Fruit fly (Drosophila melanogaster): ENCODE measurements around the gene MsR2.

Gene MsR2

dm6 chr3L:2265692-2266444 lies 16.8 kb upstream of the MsR2 start, which contains the start of the genes ecd and CG13806:
Gene ecd, minus strand, starts transcription at chr3L:2265857.
Gene CG13806, plus strand, starts transcription at chr3L:2266394.
- TF ChIP-seq Dll (optimal IDR thresholded peaks at IDR 0.05) (no peak), CG8478 (optimal IDR thresholded peaks at IDR 0.05) (no peak), psq (optimal IDR thresholded peaks at IDR 0.05) (no peak), pan (optimal IDR thresholded peaks at IDR 0.05) (no peak), EcR (GFP tag; optimal IDR thresholded peaks at IDR 0.05) (no peak), usp (GFP tag; optimal IDR thresholded peaks at IDR 0.05) (no peak)

dm6 chr3L:2267558-2267957 lies 15.1 kb upstream of the MsR2 start, which contains the start of gene obst-I:
Gene obst-I, plus strand, starts transcription at chr3L:2267858.
- TF ChIP-seq pan (optimal IDR thresholded peaks at IDR 0.05) (no peak), EcR (GFP tag; optimal IDR thresholded peaks at IDR 0.05) (no peak), Dll (optimal IDR thresholded peaks at IDR 0.05) (no peak), CG8478 (optimal IDR thresholded peaks at IDR 0.05) (no peak), usp (GFP tag; optimal IDR thresholded peaks at IDR 0.05) (no peak), psq (optimal IDR thresholded peaks at IDR 0.05) (no peak)

dm6 chr3L:2268525-2268924 lies 14.2 kb upstream of the MsR2 start, which contains the start of gene CG32302:
Gene CG32302, plus strand, starts transcription at chr3L:2268825.
- TF ChIP-seq EcR (GFP tag; optimal IDR thresholded peaks at IDR 0.05) (no peak), CG8478 (optimal IDR thresholded peaks at IDR 0.05) (no peak), usp (GFP tag; optimal IDR thresholded peaks at IDR 0.05) (no peak), pan (optimal IDR thresholded peaks at IDR 0.05) (no peak), Dll (optimal IDR thresholded peaks at IDR 0.05) (no peak), psq (optimal IDR thresholded peaks at IDR 0.05) (no peak)

- TF ChIP-seq Dll (optimal IDR thresholded peaks at IDR 0.05) = no peak
- no peak for TF ChIP-seq EcR (GFP tag; optimal IDR thresholded peaks at IDR 0.05)
- no peak for TF ChIP-seq psq (optimal IDR thresholded peaks at IDR 0.05)
- TF ChIP-seq pan (optimal IDR thresholded peaks at IDR 0.05) = no peak
- no peak for TF ChIP-seq usp (GFP tag; optimal IDR thresholded peaks at IDR 0.05)
- TF ChIP-seq CG8478 (optimal IDR thresholded peaks at IDR 0.05) = no peak
These were observed 10.0 kb upstream of the MsR2 start, which contains the start of gene yellow-g for dm6 chr3L:2272669-2273068. Gene yellow-g, minus strand, starts transcription at chr3L:2272769.

- no peak for TF ChIP-seq EcR (GFP tag; optimal IDR thresholded peaks at IDR 0.05)
- no peak for TF ChIP-seq CG8478 (optimal IDR thresholded peaks at IDR 0.05)
- TF ChIP-seq pan (optimal IDR thresholded peaks at IDR 0.05) = no peak
- TF ChIP-seq Dll (optimal IDR thresholded peaks at IDR 0.05) = no peak
- TF ChIP-seq psq (optimal IDR thresholded peaks at IDR 0.05) = no peak
- TF ChIP-seq usp (GFP tag; optimal IDR thresholded peaks at IDR 0.05) = no peak
These were observed 9.3 kb upstream of the MsR2 start for dm6 chr3L:2273392-2273791.

dm6 chr3L:2276250-2276649 lies 6.4 kb upstream of the MsR2 start, which contains the start of gene yellow-g2:
Gene yellow-g2, plus strand, starts transcription at chr3L:2276550.
- TF ChIP-seq pan (optimal IDR thresholded peaks at IDR 0.05) (no peak), Dll (optimal IDR thresholded peaks at IDR 0.05) (no peak), CG8478 (optimal IDR thresholded peaks at IDR 0.05) (no peak), EcR (GFP tag; optimal IDR thresholded peaks at IDR 0.05) (no peak), usp (GFP tag; optimal IDR thresholded peaks at IDR 0.05) (no peak), psq (optimal IDR thresholded peaks at IDR 0.05) (no peak)

- TF ChIP-seq psq (optimal IDR thresholded peaks at IDR 0.05) = no peak
- TF ChIP-seq CG8478 (optimal IDR thresholded peaks at IDR 0.05) = no peak
- TF ChIP-seq usp (GFP tag; optimal IDR thresholded peaks at IDR 0.05) = no peak
- TF ChIP-seq EcR (GFP tag; optimal IDR thresholded peaks at IDR 0.05) = no peak
- no peak for TF ChIP-seq Dll (optimal IDR thresholded peaks at IDR 0.05)
- no peak for TF ChIP-seq pan (optimal IDR thresholded peaks at IDR 0.05)
These were observed 39.6 kb downstream of the MsR2 start, which contains the start of gene MsR1 for dm6 chr3L:2322257-2322776. Gene MsR1, plus strand, starts transcription at chr3L:2322693.

- no peak for TF ChIP-seq psq (optimal IDR thresholded peaks at IDR 0.05)
- no peak for TF ChIP-seq CG8478 (optimal IDR thresholded peaks at IDR 0.05)
- TF ChIP-seq usp (GFP tag; optimal IDR thresholded peaks at IDR 0.05) = no peak
- TF ChIP-seq Dll (optimal IDR thresholded peaks at IDR 0.05) = no peak
- TF ChIP-seq pan (optimal IDR thresholded peaks at IDR 0.05) = no peak
- TF ChIP-seq EcR (GFP tag; optimal IDR thresholded peaks at IDR 0.05) = no peak
These were observed 42.6 kb downstream of the MsR2 start for dm6 chr3L:2325276-2325675.

dm6 chr3L:2328804-2329203 lies 46.1 kb downstream of the MsR2 start:
- no peak for TF ChIP-seq pan (optimal IDR thresholded peaks at IDR 0.05)
- TF ChIP-seq psq (optimal IDR thresholded peaks at IDR 0.05) = no peak
- TF ChIP-seq EcR (GFP tag; optimal IDR thresholded peaks at IDR 0.05) = no peak
- TF ChIP-seq Dll (optimal IDR thresholded peaks at IDR 0.05) = no peak
- TF ChIP-seq usp (GFP tag; optimal IDR thresholded peaks at IDR 0.05) = no peak
- TF ChIP-seq CG8478 (optimal IDR thresholded peaks at IDR 0.05) = no peak

- no peak for TF ChIP-seq Dll (optimal IDR thresholded peaks at IDR 0.05)
These were observed 49.5 kb downstream of the MsR2 start for dm6 chr3L:2332228-2332627.
